Worm (Caenorhabditis elegans): ENCODE results near the gene F45D11.5.
"Not testable (repeated sequence)": the region's sequence is repeated elsewhere in the genome, so short reads cannot be mapped to it uniquely, and the experiment has no call there.

- not testable (repeated sequence) for TF ChIP-seq efl-1 (optimal IDR thresholded peaks at IDR 0.05); efl-1 (GFP tag; optimal IDR thresholded peaks at IDR 0.05 in 1 of 2); nhr-76 (tag; optimal IDR thresholded peaks at IDR 0.05); dsc-1 (tag; optimal IDR thresholded peaks at IDR 0.05); nhr-11 (tag; optimal IDR thresholded peaks at IDR 0.05); efl-3 (GFP tag; optimal IDR thresholded peaks at IDR 0.05); aly-2 (tag; optimal IDR thresholded peaks at IDR 0.05); fkh-10 (GFP tag; optimal IDR thresholded peaks at IDR 0.05); nhr-20 (tag; optimal IDR thresholded peaks at IDR 0.05); snpc-4 (tag; optimal IDR thresholded peaks at IDR 0.05); nhr-77 (tag; optimal IDR thresholded peaks at IDR 0.05)
Measured at ce11 chrII:985703-986102, 15.8 kb upstream of the F45D11.5 start, which contains the start of gene fbxc-40.

All from whole organism, L1 larva.